Fruit fly (Drosophila melanogaster) whole organism, prepupa: ENCODE data around the gene RhoGAP1A.
A peak's percentile ranks its signal among the peaks of the same experiment; 100 is the strongest.

Experiments
- CG10669 ChIP-seq: fragments of 200-800 bp; sonication (Bioruptor generic); optimal IDR thresholded peaks from 3 replicates; lab custom pipeline; 2018; ENCODE audit warnings: missing biosample characterization, mild to moderate bottlenecking, missing genetic modification characterization, moderate library complexity
- CG11294 ChIP-seq: fragments of 200-800 bp; sonication (Bioruptor generic); IDR thresholded peaks from 2 replicates; pipeline ENCODE4 v1.3.6; 2022; ENCODE audit warnings: missing biosample characterization, missing genetic modification characterization
- CG11762 ChIP-seq: fragments of 200-800 bp; sonication (Bioruptor generic); optimal IDR thresholded peaks from 3 replicates; lab custom pipeline; 2016; ENCODE audit warnings: missing biosample characterization, missing genetic modification characterization; ENCODE audit not compliant: insufficient read depth
- CG15336 ChIP-seq: fragments of 200-800 bp; sonication (Bioruptor generic); IDR thresholded peaks from 2 replicates; pipeline ENCODE4 v1.3.6; 2022; ENCODE audit warnings: missing biosample characterization, missing genetic modification characterization
- CG1621 ChIP-seq: fragments of 200-800 bp; sonication (Bioruptor generic); optimal IDR thresholded peaks from 3 replicates; lab custom pipeline; 2018; ENCODE audit warnings: missing biosample characterization, mild to moderate bottlenecking, missing genetic modification characterization
- CG31627 ChIP-seq: fragments of 200-800 bp; sonication (Bioruptor generic); optimal IDR thresholded peaks from 3 replicates; lab custom pipeline; 2016; ENCODE audit warnings: missing biosample characterization, missing genetic modification characterization
- CG4318 ChIP-seq: fragments of 200-800 bp; sonication (Bioruptor generic); optimal IDR thresholded peaks from 3 replicates; lab custom pipeline; 2017; ENCODE audit warnings: missing biosample characterization, mild to moderate bottlenecking, missing genetic modification characterization
- CG6792 ChIP-seq: fragments of 200-800 bp; sonication (Bioruptor generic); optimal IDR thresholded peaks from 3 replicates; lab custom pipeline; 2016; ENCODE audit warnings: missing biosample characterization, missing genetic modification characterization
- CG6854 ChIP-seq: fragments of 200-800 bp; sonication (Bioruptor generic); optimal IDR thresholded peaks from 2 replicates; lab custom pipeline; 2017; ENCODE audit warnings: missing biosample characterization, mild to moderate bottlenecking, missing genetic modification characterization
- CG8119 ChIP-seq: fragments of 200-800 bp; sonication (Bioruptor generic); IDR thresholded peaks from 3 replicates; pipeline ENCODE4 v1.3.6; 2022; ENCODE audit warnings: missing biosample characterization, missing genetic modification characterization
- CG8319 ChIP-seq: fragments of 200-800 bp; sonication (Bioruptor generic); optimal IDR thresholded peaks from 3 replicates; lab custom pipeline; 2016; ENCODE audit warnings: missing biosample characterization, missing genetic modification characterization
- Eip78C ChIP-seq: fragments of 200-800 bp; sonication (Bioruptor generic); peaks from one replicate; lab custom pipeline; 2016; ENCODE audit warnings: missing biosample characterization, missing genetic modification characterization
- Eip93F ChIP-seq: fragments of 200-800 bp; sonication (Bioruptor generic); optimal IDR thresholded peaks from 2 replicates; lab custom pipeline; 2016; ENCODE audit warnings: missing biosample characterization, mild to moderate bottlenecking, missing genetic modification characterization
- Ets21C ChIP-seq: fragments of 200-800 bp; sonication (Bioruptor generic); optimal IDR thresholded peaks from 3 replicates; lab custom pipeline; 2016; ENCODE audit warnings: missing biosample characterization, missing genetic modification characterization
- Ets96B ChIP-seq: fragments of 200-800 bp; optimal IDR thresholded peaks from 2 replicates; lab custom pipeline; 2019; ENCODE audit warnings: missing biosample characterization, mild to moderate bottlenecking, missing genetic modification characterization, moderate library complexity
- Hr39 ChIP-seq: fragments of 200-800 bp; sonication (Bioruptor generic); optimal IDR thresholded peaks from 2 replicates; lab custom pipeline; 2016; ENCODE audit warnings: missing biosample characterization, missing genetic modification characterization
- Hr4 ChIP-seq: fragments of 200-800 bp; sonication (Bioruptor generic); optimal IDR thresholded peaks from 3 replicates; lab custom pipeline; 2016; ENCODE audit warnings: missing biosample characterization, missing genetic modification characterization
- Met ChIP-seq: fragments of 200-800 bp; sonication (Bioruptor generic); optimal IDR thresholded peaks from 3 replicates; lab custom pipeline; 2016; ENCODE audit warnings: missing biosample characterization, missing genetic modification characterization
- OdsH ChIP-seq: fragments of 200-800 bp; sonication (Bioruptor generic); optimal IDR thresholded peaks from 3 replicates; lab custom pipeline; 2016; ENCODE audit warnings: missing biosample characterization, missing genetic modification characterization
- Smox ChIP-seq: fragments of 200-800 bp; sonication (Bioruptor generic); optimal IDR thresholded peaks from 3 replicates; lab custom pipeline; 2016; ENCODE audit warnings: missing biosample characterization, missing genetic modification characterization
- Sox102F ChIP-seq: fragments of 200-800 bp; sonication (Bioruptor generic); optimal IDR thresholded peaks from 2 replicates; lab custom pipeline; 2016; ENCODE audit warnings: missing biosample characterization, mild to moderate bottlenecking, missing genetic modification characterization
- Sox14 ChIP-seq: fragments of 200-800 bp; sonication (Bioruptor generic); optimal IDR thresholded peaks from 3 replicates; lab custom pipeline; 2016; ENCODE audit warnings: missing biosample characterization, missing genetic modification characterization
- achi ChIP-seq: fragments of 200-800 bp; sonication (Bioruptor generic); optimal IDR thresholded peaks from 3 replicates; lab custom pipeline; 2016; ENCODE audit warnings: missing biosample characterization, missing genetic modification characterization
- acj6 ChIP-seq: fragments of 200-800 bp; sonication (Bioruptor generic); optimal IDR thresholded peaks from 3 replicates; lab custom pipeline; 2016; ENCODE audit warnings: missing biosample characterization, missing genetic modification characterization
- cyc ChIP-seq: fragments of 200-800 bp; sonication (Bioruptor generic); optimal IDR thresholded peaks from 3 replicates; lab custom pipeline; 2016; ENCODE audit warnings: missing biosample characterization, missing genetic modification characterization
- dac ChIP-seq: fragments of 200-800 bp; sonication (Bioruptor generic); optimal IDR thresholded peaks from 2 replicates; lab custom pipeline; 2017; ENCODE audit warnings: missing biosample characterization, mild to moderate bottlenecking, missing genetic modification characterization
- esn ChIP-seq: fragments of 200-800 bp; sonication (Bioruptor generic); optimal IDR thresholded peaks from 2 replicates; lab custom pipeline; 2016; ENCODE audit warnings: missing biosample characterization, mild to moderate bottlenecking, missing genetic modification characterization, moderate library complexity
- fd59A ChIP-seq: fragments of 200-800 bp; sonication (Bioruptor generic); optimal IDR thresholded peaks from 2 replicates; lab custom pipeline; 2017; ENCODE audit warnings: missing biosample characterization, mild to moderate bottlenecking, missing genetic modification characterization, missing genetic modification reagents
- net ChIP-seq: fragments of 200-800 bp; sonication (Bioruptor generic); optimal IDR thresholded peaks from 3 replicates; lab custom pipeline; 2016; ENCODE audit warnings: missing biosample characterization, missing genetic modification characterization
- pdm3 ChIP-seq: fragments of 200-800 bp; sonication (Bioruptor generic); optimal IDR thresholded peaks from 3 replicates; lab custom pipeline; 2016; ENCODE audit warnings: missing biosample characterization, missing genetic modification characterization
- ss ChIP-seq, 2 experiments: fragments of 200-800 bp; sonication (Bioruptor generic); optimal IDR thresholded peaks; 2 replicates in 1 of 2; 3 replicates in 1 of 2; lab custom pipeline; 2017 to 2018; ENCODE audit warnings: mild to moderate bottlenecking in 2 of 2, missing biosample characterization in 2 of 2, missing genetic modification characterization in 2 of 2, moderate library complexity in 1 of 2
- svp ChIP-seq: fragments of 200-800 bp; sonication (Bioruptor generic); peaks from one replicate; lab custom pipeline; 2016; ENCODE audit warnings: missing biosample characterization, missing genetic modification characterization
- topi ChIP-seq: fragments of 200-800 bp; sonication (Bioruptor generic); optimal IDR thresholded peaks from 3 replicates; lab custom pipeline; 2016; ENCODE audit warnings: missing biosample characterization, missing genetic modification characterization

Gene RhoGAP1A

DNA sequence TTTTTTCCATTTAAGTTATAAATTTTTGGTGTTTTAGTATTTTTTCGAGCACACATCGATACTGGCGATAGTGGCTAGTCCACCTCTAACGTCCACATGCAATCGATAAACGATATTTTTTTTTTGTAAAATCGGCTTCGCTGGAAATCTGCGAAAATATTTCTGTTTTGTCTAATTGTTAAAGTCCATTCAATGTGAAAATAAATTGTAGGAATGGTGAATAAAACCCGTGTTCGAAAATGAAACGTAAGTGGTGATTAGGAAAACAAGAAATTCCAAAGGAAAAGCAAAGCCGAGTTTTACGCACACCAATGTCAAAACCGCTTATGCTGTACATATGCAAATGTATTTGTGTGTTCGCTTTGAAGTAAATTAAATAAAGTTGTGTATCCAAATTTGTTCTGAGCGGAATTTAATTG lies at the start of gene RhoGAP1A:
Gene RhoGAP1A (plus strand): TSS at position 100 of the 419 bp plus-strand sequence.
- peak; percentile 4 for TF ChIP-seq esn (GFP tag; lab: Kevin White, UChicago)
- no peak for TF ChIP-seq svp (GFP tag; lab: Kevin White, UChicago)
- no peak for TF ChIP-seq CG4318 (GFP tag; lab: Kevin White, UChicago)
- peak; percentile 53 for TF ChIP-seq Eip78C (GFP tag; lab: Kevin White, UChicago)
- TF ChIP-seq CG8319 (GFP tag; lab: Kevin White, UChicago): no peak
- TF ChIP-seq CG10669 (GFP tag; lab: Kevin White, UChicago): no peak
- TF ChIP-seq ss (GFP tag; optimal IDR thresholded peaks at IDR 0.05; lab: Kevin White, UChicago): no peak
- TF ChIP-seq Hr4 (GFP tag; lab: Kevin White, UChicago): no peak
- TF ChIP-seq cyc (GFP tag; lab: Kevin White, UChicago): no peak
- TF ChIP-seq net: no peak
- TF ChIP-seq CG6854 (GFP tag; lab: Kevin White, UChicago): no peak
- TF ChIP-seq Sox14 (GFP tag; lab: Kevin White, UChicago): no peak
- TF ChIP-seq fd59A (GFP tag; lab: Kevin White, UChicago): no peak
- TF ChIP-seq CG31627 (GFP tag; lab: Kevin White, UChicago): peak; percentile 4
- TF ChIP-seq acj6: no peak
- no peak for TF ChIP-seq dac

DNA sequence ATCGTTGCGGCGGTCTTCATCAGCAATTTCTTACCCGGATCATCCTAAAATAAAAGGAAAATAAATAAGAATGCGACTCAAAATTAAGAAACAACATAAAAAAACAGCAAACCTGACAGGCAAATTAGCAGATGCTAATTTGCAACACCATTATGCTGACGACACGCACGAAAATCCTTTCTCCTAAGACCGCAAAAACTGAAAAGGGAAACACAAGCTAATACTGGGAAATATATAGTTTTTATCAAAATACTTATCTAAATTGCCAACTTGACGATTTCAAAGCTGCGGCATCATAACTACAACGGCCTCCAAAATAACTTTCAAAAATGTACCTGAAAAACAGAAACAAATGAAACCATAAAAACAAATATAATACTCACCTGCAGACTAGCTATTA lies 12.2 kb upstream of the RhoGAP1A start:
- TF ChIP-seq CG11762: no peak
- no peak for TF ChIP-seq Ets96B (tag; lab: Kevin White, UChicago)
- TF ChIP-seq topi: no peak
- TF ChIP-seq ss (GFP tag; optimal IDR thresholded peaks at IDR 0.05; lab: Kevin White, UChicago): no peak
- TF ChIP-seq fd59A (GFP tag; lab: Kevin White, UChicago): no peak
- no peak for TF ChIP-seq cyc (GFP tag; lab: Kevin White, UChicago)
- no peak for TF ChIP-seq OdsH (GFP tag; lab: Kevin White, UChicago)
- TF ChIP-seq Ets21C: no peak
- no peak for TF ChIP-seq achi (GFP tag; lab: Kevin White, UChicago)
- TF ChIP-seq Sox102F (GFP tag; lab: Kevin White, UChicago): no peak
- TF ChIP-seq Eip93F (GFP tag; lab: Kevin White, UChicago): no peak
- TF ChIP-seq CG6792 (GFP tag; lab: Kevin White, UChicago): no peak
- TF ChIP-seq esn (GFP tag; lab: Kevin White, UChicago): no peak
- no peak for TF ChIP-seq net
- TF ChIP-seq pdm3: no peak
- no peak for TF ChIP-seq CG11294 (GFP tag; lab: Robert Waterston, UW)

DNA sequence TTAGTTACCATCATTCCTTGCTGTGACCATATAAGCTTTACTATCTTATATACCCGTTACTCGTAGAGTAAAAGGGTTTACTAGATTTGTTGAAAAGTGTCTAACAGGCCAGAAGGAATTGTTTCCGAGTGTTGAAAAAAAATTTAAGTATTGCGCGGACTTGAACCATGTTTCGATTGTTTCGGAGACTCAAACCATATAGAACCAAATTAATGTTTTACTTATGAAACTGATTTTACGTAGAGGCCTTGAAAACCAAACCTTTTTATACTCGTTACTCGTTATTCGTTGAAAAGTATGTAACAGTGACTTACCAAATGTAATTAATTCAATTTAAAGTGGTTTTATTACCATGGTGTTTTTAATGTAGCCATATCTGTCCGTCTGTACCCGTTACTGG lies 3.5 kb upstream of the RhoGAP1A start:
- TF ChIP-seq Hr39 (GFP tag; lab: Kevin White, UChicago): peak; percentile 38
- no peak for TF ChIP-seq Eip93F (GFP tag; lab: Kevin White, UChicago)

DNA sequence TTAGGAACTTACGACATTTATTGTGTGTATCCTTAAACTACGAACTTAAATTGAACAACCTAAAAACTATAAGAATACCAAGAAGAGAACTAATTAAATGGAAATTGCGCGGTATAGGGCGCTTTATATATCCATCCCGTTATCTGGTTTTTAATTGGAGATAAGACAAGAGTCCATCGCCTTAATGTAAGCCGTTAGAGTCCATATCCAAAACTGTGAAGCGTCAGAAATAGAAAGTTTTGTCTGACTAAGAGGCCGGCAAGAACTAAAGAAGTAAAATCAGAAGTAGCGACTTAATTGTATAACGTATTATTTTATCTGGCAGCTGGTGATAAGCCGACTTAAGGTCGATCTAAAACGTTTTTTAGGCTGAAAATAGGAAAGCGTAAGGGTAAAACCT lies 635 bp upstream of the RhoGAP1A start, which contains the start of gene CG17636:
Gene CG17636 (minus strand): TSS at position 101 of the 400 bp plus-strand sequence.
- no peak for TF ChIP-seq Met (GFP tag; lab: Kevin White, UChicago)

DNA sequence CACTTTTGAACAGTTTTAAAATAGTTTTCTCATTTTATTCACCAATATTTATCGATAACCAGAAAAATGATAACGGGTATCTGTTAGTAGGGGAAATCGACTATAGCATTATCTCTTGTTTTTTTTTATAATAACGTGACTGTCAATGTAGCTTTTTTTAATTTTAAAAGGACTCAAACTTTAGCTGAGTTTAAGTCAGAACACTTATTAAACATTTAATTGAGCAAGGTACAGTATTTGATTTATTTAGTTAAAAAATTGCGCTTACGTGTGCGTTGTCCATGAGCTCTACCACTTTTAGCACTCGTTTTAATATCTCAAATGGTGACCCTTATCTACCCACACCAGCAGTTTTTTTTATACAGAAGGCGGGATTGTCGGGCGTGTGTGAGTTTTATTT lies 3.3 kb downstream of the RhoGAP1A start:
- TF ChIP-seq CG1621 (tag; lab: Kevin White, UChicago) (no peak), Eip78C (GFP tag; lab: Kevin White, UChicago) (peak; percentile 6)

DNA sequence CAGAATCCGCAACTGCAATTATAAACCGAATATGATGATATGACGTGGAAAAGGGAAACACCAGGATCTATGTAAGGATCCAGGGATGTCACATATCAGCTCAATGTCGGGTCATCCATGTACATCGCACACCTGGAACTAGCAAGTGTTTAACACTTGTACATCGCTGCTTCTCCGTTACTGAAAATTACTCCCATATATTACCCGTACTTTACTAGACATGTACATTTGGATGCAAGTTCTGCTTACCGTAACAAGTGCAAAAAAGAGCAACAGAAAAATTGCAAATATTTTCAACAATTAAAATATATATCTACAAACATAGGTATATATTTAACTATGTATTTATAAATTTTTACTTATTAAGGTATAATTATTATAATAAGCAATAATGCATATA lies 12.8 kb downstream of the RhoGAP1A start, which contains the start of gene tyn:
Gene tyn (plus strand): TSS at position 301 of the 400 bp plus-strand sequence.
- TF ChIP-seq Smox (no peak), CG8119 (GFP tag; lab: Robert Waterston, UW) (no peak), CG15336 (GFP tag; lab: Robert Waterston, UW) (no peak), Sox102F (GFP tag; lab: Kevin White, UChicago) (no peak), cyc (GFP tag; lab: Kevin White, UChicago) (no peak)
